Fruit fly (Drosophila melanogaster): ENCODE data around the gene Ir85a.

The Ir85a gene

DNA sequence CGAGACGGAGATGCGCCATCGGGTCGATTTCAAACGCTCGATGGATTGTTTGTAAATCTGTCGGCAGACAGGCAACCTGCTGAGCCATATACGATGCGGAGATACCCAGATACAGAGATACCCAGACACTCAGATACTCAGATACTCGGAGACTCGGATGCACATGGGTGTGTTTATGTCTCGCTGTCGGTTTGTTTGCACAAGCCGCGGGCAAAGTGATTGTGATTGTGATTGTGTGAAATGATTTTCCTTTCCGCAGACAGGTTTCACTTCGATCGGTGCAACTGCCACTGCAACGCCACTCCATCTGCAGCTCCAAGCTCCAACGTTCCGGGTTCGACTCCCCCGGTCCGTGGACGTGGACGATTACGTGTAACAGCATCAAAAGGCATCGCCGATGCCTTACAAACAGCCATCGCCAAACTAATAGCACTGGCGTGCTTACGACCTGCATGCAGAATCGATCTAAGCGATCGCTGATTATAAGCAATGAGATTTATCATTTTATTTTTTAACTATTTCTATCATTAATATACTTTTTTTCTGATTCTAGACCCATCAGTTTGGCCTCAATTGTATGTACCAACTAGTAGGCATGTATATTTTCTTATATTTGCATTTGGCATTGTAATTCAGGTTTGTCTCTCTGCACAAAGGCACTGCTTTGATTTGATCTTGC lies 5.6 kb upstream of the Ir85a start:
- TF ChIP-seq CG17801 (GFP tag; optimal IDR thresholded peaks at IDR 0.05; ENCODE audit: partially characterized antibody) = no peak

dm6 chr3R:8792463-8793175 lies 1.9 kb upstream of the Ir85a start:
- no peak for TF ChIP-seq CG17801 (GFP tag; optimal IDR thresholded peaks at IDR 0.05; ENCODE audit: partially characterized antibody)

DNA sequence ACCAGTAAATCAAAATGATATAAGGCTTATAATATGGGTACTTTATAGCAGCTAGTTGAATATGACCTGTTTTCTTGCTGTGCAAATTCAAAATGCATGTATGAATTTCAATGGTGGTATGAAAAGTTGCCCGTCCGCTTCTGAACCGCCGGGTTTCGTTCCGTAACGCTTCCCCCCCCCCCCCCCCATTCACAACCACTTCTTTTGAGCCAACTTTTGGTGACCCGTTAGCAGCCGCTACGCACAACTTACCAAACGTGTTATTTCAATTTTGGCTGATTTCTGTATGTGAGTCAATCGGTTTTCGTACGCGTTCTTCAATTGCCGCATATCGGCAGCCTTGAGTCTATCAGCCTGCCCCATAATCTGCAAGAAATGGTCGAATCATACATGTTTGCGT lies 758 bp upstream of the Ir85a start:
- no peak for TF ChIP-seq CG17801 (GFP tag; optimal IDR thresholded peaks at IDR 0.05; ENCODE audit: partially characterized antibody)

DNA sequence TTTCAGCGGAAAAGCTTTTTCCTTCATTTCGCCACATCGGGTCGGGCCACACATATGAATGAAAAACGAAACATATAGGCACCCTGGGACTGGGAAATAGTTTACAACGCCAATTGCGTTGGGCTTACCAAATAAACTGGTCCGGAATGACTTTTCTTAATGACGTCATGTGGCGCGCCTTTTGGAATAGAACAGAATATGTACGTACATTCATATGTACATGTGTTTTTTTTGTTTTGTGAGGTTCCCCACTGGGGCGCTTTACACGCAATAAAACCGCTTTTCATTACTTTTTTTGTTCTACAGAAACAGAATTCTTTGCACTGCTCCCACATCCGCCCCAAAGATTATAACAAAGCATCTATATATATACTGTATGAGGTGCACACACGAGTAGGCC lies 3.8 kb downstream of the Ir85a start:
- no peak for TF ChIP-seq CG17801 (GFP tag; optimal IDR thresholded peaks at IDR 0.05; ENCODE audit: partially characterized antibody)

- no peak for TF ChIP-seq CG17801 (GFP tag; optimal IDR thresholded peaks at IDR 0.05; ENCODE audit: partially characterized antibody)
Measured at dm6 chr3R:8799866-8800265, 5.4 kb downstream of the Ir85a start.

- TF ChIP-seq CG17801 (GFP tag; optimal IDR thresholded peaks at IDR 0.05; ENCODE audit: partially characterized antibody) = no peak
Measured at dm6 chr3R:8801126-8801762, 6.8 kb downstream of the Ir85a start, which contains the start of the genes Pif1A, Pif1B and CCT7. TSS of gene Pif1A (minus strand) at chr3R:8801176. TSS of gene Pif1B (minus strand) at chr3R:8801176. TSS of gene CCT7 (plus strand) at chr3R:8801564.

dm6 chr3R:8805388-8805852 lies 10.9 kb downstream of the Ir85a start, which contains the start of gene CG9839:
TSS of gene CG9839 (minus strand) at chr3R:8805802.
- TF ChIP-seq CG17801 (GFP tag; optimal IDR thresholded peaks at IDR 0.05; ENCODE audit: partially characterized antibody) = no peak

dm6 chr3R:8806104-8806503 lies 11.6 kb downstream of the Ir85a start, which contains the start of gene hng2:
TSS of gene hng2 (plus strand) at chr3R:8806322.
- no peak for TF ChIP-seq CG17801 (GFP tag; optimal IDR thresholded peaks at IDR 0.05; ENCODE audit: partially characterized antibody)

- TF ChIP-seq CG17801 (GFP tag; optimal IDR thresholded peaks at IDR 0.05; ENCODE audit: partially characterized antibody) = no peak
Measured at dm6 chr3R:8806638-8807037, 12.2 kb downstream of the Ir85a start.

- no peak for TF ChIP-seq CG17801 (GFP tag; optimal IDR thresholded peaks at IDR 0.05; ENCODE audit: partially characterized antibody)
Measured at dm6 chr3R:8807048-8807447, 12.6 kb downstream of the Ir85a start.

DNA sequence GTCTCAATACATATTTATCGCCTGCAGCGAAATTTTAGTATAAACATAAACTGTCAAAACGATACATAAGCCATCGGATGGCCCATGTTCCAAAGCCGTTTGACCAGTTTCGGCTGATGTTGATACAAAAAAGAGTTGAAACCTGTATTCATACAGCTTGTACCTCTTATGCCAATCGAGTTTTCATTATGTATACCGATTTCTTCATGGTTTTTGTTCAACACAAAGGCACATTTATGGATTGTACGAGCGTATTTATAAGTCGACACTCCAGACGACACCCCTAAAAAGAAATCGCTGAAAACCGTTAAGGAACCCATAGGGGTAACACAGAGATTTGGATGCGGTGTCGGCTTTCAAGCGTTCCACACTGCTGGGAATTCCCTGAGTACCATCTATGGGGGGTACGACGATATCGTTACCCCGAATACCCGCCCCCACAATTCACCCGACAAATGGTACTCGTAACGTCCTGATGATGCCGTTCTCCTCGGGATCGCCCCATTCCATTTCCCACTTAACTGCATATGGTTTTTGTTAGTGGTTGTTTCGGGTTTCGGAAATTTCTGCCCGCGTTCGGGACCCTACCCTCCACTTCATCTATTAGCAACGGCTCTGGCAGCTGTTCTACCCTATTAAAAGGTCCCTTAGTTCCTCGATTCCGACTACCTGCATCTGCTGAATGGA lies 13.5 kb downstream of the Ir85a start:
- TF ChIP-seq CG17801 (GFP tag; optimal IDR thresholded peaks at IDR 0.05; ENCODE audit: partially characterized antibody) = no peak

- no peak for TF ChIP-seq CG17801 (GFP tag; optimal IDR thresholded peaks at IDR 0.05; ENCODE audit: partially characterized antibody)
Measured at dm6 chr3R:8808518-8808921, 14.0 kb downstream of the Ir85a start.

DNA sequence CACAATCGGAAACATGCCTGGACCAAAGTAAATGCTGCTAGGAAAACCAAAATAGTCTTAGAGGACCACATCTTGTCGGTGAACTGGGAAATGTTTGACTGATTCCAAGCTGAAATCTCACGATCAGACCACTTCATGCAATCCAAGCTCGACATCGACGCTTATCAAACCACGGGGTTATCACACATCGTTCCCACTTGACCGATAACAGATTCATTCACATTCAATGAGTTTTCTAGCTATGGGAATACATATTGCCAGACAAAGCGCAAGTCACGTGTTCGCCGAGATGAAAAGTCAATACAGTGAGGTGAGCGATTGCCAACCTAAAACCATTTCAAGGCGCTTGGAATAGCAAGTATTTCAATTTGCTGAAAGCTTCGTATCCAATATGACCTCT lies 15.2 kb downstream of the Ir85a start:
- no peak for TF ChIP-seq CG17801 (GFP tag; optimal IDR thresholded peaks at IDR 0.05; ENCODE audit: partially characterized antibody)

dm6 chr3R:8810397-8811184 lies 16.1 kb downstream of the Ir85a start:
- TF ChIP-seq CG17801 (GFP tag; optimal IDR thresholded peaks at IDR 0.05; ENCODE audit: partially characterized antibody) = peak; percentile 72

Measured in ovary, adult (tissue).